Worm (Caenorhabditis elegans) whole organism, young adult: ENCODE data around the gene mmcm-1.

Experiments used
- ama-1 ChIP-seq, 3 experiments: fragments of 150-350 bp in 1 of 3; sonication (generic microtip) in 2 of 3; optimal IDR thresholded peaks; 2 replicates each; lab custom pipeline; 2014 to 2018; ENCODE audit warnings: missing biosample characterization in 2 of 3, missing genetic modification characterization in 2 of 3, missing genetic modification reagents in 2 of 3
- pha-4 ChIP-seq: fragments of 150-350 bp; sonication (generic microtip); optimal IDR thresholded peaks from 2 replicates; lab custom pipeline; 2014; ENCODE audit warnings: missing biosample characterization, missing genetic modification reagents, missing genetic modification characterization
- ztf-18 ChIP-seq: sonication (generic microtip); optimal IDR thresholded peaks from 2 replicates; lab custom pipeline; 2016; ENCODE audit warnings: missing genotype, mild to moderate bottlenecking, missing genetic modification characterization, missing compliant biosample characterization

DNA sequence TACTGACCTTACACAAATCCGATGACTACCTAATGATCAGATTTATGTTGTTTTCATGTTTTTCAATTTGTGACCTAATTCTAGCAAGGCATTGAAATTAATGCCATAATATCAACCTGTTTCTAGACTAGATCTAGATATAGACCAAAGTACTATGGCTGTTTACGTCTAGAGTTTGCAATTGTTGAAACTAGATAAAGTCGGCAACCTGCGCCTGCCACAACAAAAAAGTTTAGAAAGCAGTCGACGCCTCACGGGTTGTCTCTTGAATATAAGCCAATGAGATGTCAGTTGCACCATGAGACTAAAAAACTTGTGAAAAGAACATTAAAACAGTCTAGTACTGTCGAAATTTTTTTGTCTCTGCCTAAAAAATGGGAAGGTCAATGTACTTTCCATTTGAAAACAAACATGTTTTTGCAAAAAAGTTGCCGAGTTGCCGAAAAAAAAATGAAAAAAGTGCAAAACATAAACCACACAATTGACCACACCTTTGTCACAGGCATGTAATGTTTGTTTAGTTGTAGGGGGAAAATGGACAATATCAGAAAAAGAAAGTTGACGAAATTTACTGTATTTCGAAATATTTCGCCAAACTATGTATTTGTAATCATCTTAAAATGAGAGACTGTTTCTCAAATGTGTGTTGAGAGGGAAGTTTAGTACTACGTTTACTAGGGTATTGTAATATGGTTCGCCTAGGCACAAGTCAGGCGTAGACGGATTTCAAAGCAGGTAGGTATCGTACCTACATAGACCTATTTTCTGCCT, 28.3 kb downstream of the mmcm-1 start:
- no peak for TF ChIP-seq ama-1 (optimal IDR thresholded peaks at IDR 0.05; lab: Kevin White, UChicago)
- TF ChIP-seq ama-1 (GFP tag; optimal IDR thresholded peaks at IDR 0.05; lab: Kevin White, UChicago): no peak
- no peak for TF ChIP-seq pha-4 (tag; lab: Kevin White, UChicago)
- TF ChIP-seq ztf-18 (tag; lab: Kevin White, UChicago): no peak
